Fruit fly (Drosophila melanogaster): ENCODE data around the gene CG15628.

DNA sequence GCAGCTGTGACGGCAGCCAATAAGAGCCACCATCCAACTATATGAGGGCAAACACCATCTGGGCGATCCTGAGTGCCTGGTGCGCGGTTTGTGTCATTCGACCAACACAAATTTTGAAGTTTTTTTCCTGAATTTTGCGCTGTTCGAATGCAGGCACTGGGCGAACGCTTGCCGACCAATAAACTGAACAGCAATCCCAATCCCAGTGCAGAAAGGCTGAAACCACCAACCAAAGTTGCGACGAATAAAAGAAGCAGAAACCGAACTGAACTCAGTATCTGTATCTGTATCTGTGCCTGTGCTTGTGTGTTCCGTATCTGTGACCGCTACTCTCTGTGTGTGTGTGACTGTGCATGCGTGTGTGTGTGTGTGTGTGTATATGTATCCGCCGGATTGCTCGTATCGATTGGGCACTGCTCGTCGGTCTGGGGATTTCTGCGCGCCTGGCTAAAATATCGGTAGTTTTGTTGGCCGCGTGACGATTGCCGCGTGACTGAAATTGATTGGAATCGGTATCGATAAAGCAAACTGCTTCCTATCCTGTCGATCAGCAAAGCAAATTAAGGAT is 10.0 kb upstream of the CG15628 start:
- TF ChIP-seq lz (GFP tag; optimal IDR thresholded peaks at IDR 0.05) = no peak
- no peak for TF ChIP-seq CG4318 (GFP tag; optimal IDR thresholded peaks at IDR 0.05)
- no peak for TF ChIP-seq dsx (GFP tag; optimal IDR thresholded peaks at IDR 0.05; ENCODE audit: poor library complexity, severe bottlenecking)
